Worm (Caenorhabditis elegans) whole organism, L4 larva: ENCODE measurements around the gene npp-15.
A peak's percentile ranks its signal among the peaks of the same experiment; 100 is the strongest.

Experiments used
- F26F4.8 ChIP-seq: fragments of 200-800 bp; sonication (Bioruptor generic); conservative IDR thresholded peaks from 2 replicates; pipeline ENCODE4 v1.3.6; 2022; ENCODE audit warnings: missing genetic modification characterization, missing compliant biosample characterization
- T20F7.1 ChIP-seq: fragments of 200-800 bp; sonication (Bioruptor generic); optimal IDR thresholded peaks from 2 replicates; lab custom pipeline; 2018; ENCODE audit warnings: mild to moderate bottlenecking, missing genetic modification characterization, missing compliant biosample characterization
- T26A8.4 ChIP-seq: fragments of 200-800 bp; sonication (Bioruptor generic); IDR thresholded peaks from 2 replicates; pipeline ENCODE4 v1.3.6; 2022; ENCODE audit warnings: missing genetic modification characterization, missing compliant biosample characterization
- aha-1 ChIP-seq: fragments of 150-350 bp; peaks from one replicate; lab custom pipeline; 2014; ENCODE audit warnings: missing biosample characterization, missing genetic modification characterization
- aly-2 ChIP-seq: sonication (generic microtip); optimal IDR thresholded peaks from 2 replicates; lab custom pipeline; 2018; ENCODE audit warnings: missing biosample characterization, missing genetic modification characterization
- ama-1 ChIP-seq: fragments of 150-350 bp; optimal IDR thresholded peaks from 2 replicates; lab custom pipeline; 2014; ENCODE audit warnings: inconsistent platforms, mixed read lengths
- attf-4 ChIP-seq: sonication (generic microtip); optimal IDR thresholded peaks from 3 replicates; lab custom pipeline; 2017; ENCODE audit warnings: missing biosample characterization, missing genetic modification characterization
- ceh-44 ChIP-seq: fragments of 200-800 bp; sonication (Bioruptor generic); IDR thresholded peaks from 2 replicates; pipeline ENCODE4 v1.3.6; 2022; ENCODE audit warnings: missing genetic modification reagents, missing genetic modification characterization, missing compliant biosample characterization
- cey-2 ChIP-seq: sonication (generic microtip); optimal IDR thresholded peaks from 3 replicates; lab custom pipeline; 2017; ENCODE audit warnings: missing genetic modification characterization, mild to moderate bottlenecking, missing compliant biosample characterization, antibody characterized with exemption, borderline replicate concordance; ENCODE audit not compliant: insufficient read depth
- ctbp-1 ChIP-seq: fragments of 200-800 bp; sonication (Bioruptor generic); IDR thresholded peaks from 2 replicates; pipeline ENCODE4 v1.3.6; 2022; ENCODE audit warnings: missing genetic modification reagents, missing genetic modification characterization, missing compliant biosample characterization
- daf-16 ChIP-seq, 3 experiments: sonication (generic microtip); optimal IDR thresholded peaks; 2 replicates each; lab custom pipeline; 2016 to 2017; ENCODE audit warnings: missing genetic modification characterization in 3 of 3, missing genetic modification reagents in 3 of 3, mild to moderate bottlenecking in 2 of 3, missing compliant biosample characterization in 2 of 3, missing biosample characterization in 1 of 3, moderate library complexity in 1 of 3
- dmd-9 ChIP-seq: fragments of 200-800 bp; sonication (Bioruptor generic); IDR thresholded peaks from 2 replicates; pipeline ENCODE4 v1.3.6; 2022; ENCODE audit warnings: missing genetic modification reagents, missing genetic modification characterization, missing compliant biosample characterization
- dve-1 ChIP-seq: sonication (generic microtip); optimal IDR thresholded peaks from 2 replicates; lab custom pipeline; 2017; ENCODE audit warnings: antibody characterized with exemption, mild to moderate bottlenecking, missing genetic modification characterization, missing compliant biosample characterization; ENCODE audit not compliant: insufficient read depth
- egl-27 ChIP-seq: sonication (generic microtip); optimal IDR thresholded peaks from 3 replicates; lab custom pipeline; 2017; ENCODE audit warnings: missing biosample characterization, missing genetic modification reagents, missing genetic modification characterization
- fos-1 ChIP-seq: fragments of 150-350 bp; optimal IDR thresholded peaks from 2 replicates; lab custom pipeline; 2014; ENCODE audit warnings: missing biosample characterization, missing genetic modification characterization
- hlh-11 ChIP-seq: fragments of 200-800 bp; sonication (Bioruptor generic); optimal IDR thresholded peaks from 2 replicates; lab custom pipeline; 2018; ENCODE audit warnings: mild to moderate bottlenecking, missing genetic modification characterization, missing compliant biosample characterization
- hlh-30 ChIP-seq: sonication (generic microtip); optimal IDR thresholded peaks from 2 replicates; lab custom pipeline; 2017; ENCODE audit warnings: antibody characterized with exemption, mild to moderate bottlenecking, missing genetic modification characterization, missing compliant biosample characterization; ENCODE audit not compliant: insufficient read depth
- jun-1 ChIP-seq: fragments of 150-350 bp; optimal IDR thresholded peaks from 2 replicates; lab custom pipeline; 2014; ENCODE audit warnings: missing biosample characterization, missing genetic modification reagents, missing genetic modification characterization
- lin-13 ChIP-seq: fragments of 150-350 bp; optimal IDR thresholded peaks from 2 replicates; lab custom pipeline; 2014; ENCODE audit warnings: missing biosample characterization, missing genetic modification reagents, missing genetic modification characterization
- lin-15B ChIP-seq: fragments of 150-350 bp; sonication (generic microtip); optimal IDR thresholded peaks from 3 replicates; lab custom pipeline; 2014; ENCODE audit warnings: missing biosample characterization, missing genetic modification characterization
- lin-38 ChIP-seq: fragments of 200-800 bp; sonication (Bioruptor generic); IDR thresholded peaks from 2 replicates; pipeline ENCODE4 v1.3.6; 2022; ENCODE audit warnings: missing genetic modification reagents, missing genetic modification characterization, missing compliant biosample characterization
- lsy-2 ChIP-seq, 2 experiments: fragments of 150-350 bp in 1 of 2; sonication (generic microtip) in 1 of 2; optimal IDR thresholded peaks; 2 replicates each; lab custom pipeline; 2014 to 2017; ENCODE audit warnings: missing biosample characterization in 2 of 2, missing genetic modification characterization in 2 of 2
- madf-5 ChIP-seq, 2 experiments: fragments of 200-800 bp; sonication (Bioruptor generic); IDR thresholded peaks; 2 replicates each; pipeline ENCODE4 v1.3.6; 2022; ENCODE audit warnings: missing compliant biosample characterization in 2 of 2, missing genetic modification characterization in 2 of 2
- mdl-1 ChIP-seq, 2 experiments: fragments of 150-350 bp in 1 of 2; sonication (generic microtip) in 1 of 2; optimal IDR thresholded peaks; 2 replicates each; lab custom pipeline; 2014 to 2017; ENCODE audit warnings: missing biosample characterization in 2 of 2, missing genetic modification characterization in 2 of 2
- mep-1 ChIP-seq: fragments of 150-350 bp; sonication (generic microtip); optimal IDR thresholded peaks from 3 replicates; lab custom pipeline; 2014; ENCODE audit warnings: missing biosample characterization, missing genetic modification characterization
- mxl-2 ChIP-seq: fragments of 200-800 bp; sonication (Bioruptor generic); conservative IDR thresholded peaks from 2 replicates; pipeline ENCODE4 v1.3.6; 2022; ENCODE audit warnings: missing genetic modification reagents, missing genetic modification characterization, missing compliant biosample characterization
- mxl-3 ChIP-seq: fragments of 200-800 bp; sonication (Bioruptor generic); optimal IDR thresholded peaks from 2 replicates; lab custom pipeline; 2018; ENCODE audit warnings: mild to moderate bottlenecking, missing genetic modification characterization, missing compliant biosample characterization
- nhr-11 ChIP-seq: fragments of 150-350 bp; optimal IDR thresholded peaks from 2 replicates; lab custom pipeline; 2014; ENCODE audit warnings: missing biosample characterization, missing genetic modification characterization
- nhr-28 ChIP-seq: fragments of 150-350 bp; optimal IDR thresholded peaks from 2 replicates; lab custom pipeline; 2014; ENCODE audit warnings: missing biosample characterization, missing genetic modification characterization
- nhr-48 ChIP-seq: sonication (generic microtip); optimal IDR thresholded peaks from 2 replicates; lab custom pipeline; 2016; ENCODE audit warnings: mild to moderate bottlenecking, missing genetic modification characterization, missing compliant biosample characterization
- php-3 ChIP-seq: fragments of 200-800 bp; sonication (Bioruptor generic); IDR thresholded peaks from 2 replicates; pipeline ENCODE4 v1.3.6; 2022; ENCODE audit warnings: missing genetic modification reagents, missing genetic modification characterization, missing compliant biosample characterization
- snpc-4 ChIP-seq: fragments of 150-350 bp; optimal IDR thresholded peaks from 2 replicates; lab custom pipeline; 2014; ENCODE audit warnings: missing biosample characterization, missing genetic modification characterization
- spr-1 ChIP-seq: sonication (generic microtip); optimal IDR thresholded peaks from 2 replicates; lab custom pipeline; 2016; ENCODE audit warnings: mild to moderate bottlenecking, missing genetic modification characterization, missing compliant biosample characterization
- tag-97 ChIP-seq: fragments of 200-800 bp; sonication (Bioruptor generic); IDR thresholded peaks from 2 replicates; pipeline ENCODE4 v1.3.6; 2022; ENCODE audit warnings: missing genetic modification characterization, missing compliant biosample characterization
- tra-1 ChIP-seq: fragments of 200-800 bp; sonication (Bioruptor generic); IDR thresholded peaks from 2 replicates; pipeline ENCODE4 v1.3.6; 2022; ENCODE audit warnings: missing genetic modification reagents, missing genetic modification characterization, missing compliant biosample characterization
- unc-62 ChIP-seq, 3 experiments: fragments of 150-350 bp in 1 of 3; sonication (generic microtip); optimal IDR thresholded peaks in 2 of 3; peaks in 1 of 3; 1 replicate in 1 of 3; 2 replicates in 2 of 3; lab custom pipeline; 2014 to 2017; ENCODE audit warnings: missing biosample characterization in 3 of 3, missing genetic modification characterization in 3 of 3, missing genetic modification reagents in 3 of 3, missing genotype in 1 of 3
- vab-7 ChIP-seq: fragments of 200-800 bp; sonication (Bioruptor generic); IDR thresholded peaks from 2 replicates; pipeline ENCODE4 v1.3.6; 2022; ENCODE audit warnings: missing genetic modification reagents, missing genetic modification characterization, missing compliant biosample characterization
- zag-1 ChIP-seq: fragments of 150-350 bp; optimal IDR thresholded peaks from 2 replicates; lab custom pipeline; 2014; ENCODE audit warnings: missing biosample characterization, missing genetic modification characterization
- zfp-3 ChIP-seq: fragments of 200-800 bp; sonication (Bioruptor generic); conservative IDR thresholded peaks from 2 replicates; pipeline ENCODE4 v1.3.6; 2022; ENCODE audit warnings: missing genetic modification reagents, missing genetic modification characterization, missing compliant biosample characterization

Gene npp-15

ce11 chrIII:7903427-7903826, 25.4 kb upstream of the npp-15 start:
- no peak for TF ChIP-seq fos-1 (tag; lab: Kevin White, UChicago)
- no peak for TF ChIP-seq ama-1 (lab: Kevin White, UChicago)
- TF ChIP-seq snpc-4 = no peak
- TF ChIP-seq unc-62 (GFP tag; optimal IDR thresholded peaks at IDR 0.05 in 1 of 2; lab: Kevin White, UChicago) = peak in 1 of 2 experiments; percentile 91
- TF ChIP-seq unc-62 (tag; optimal IDR thresholded peaks at IDR 0.05; lab: Kevin White, UChicago) = no peak
- no peak for TF ChIP-seq F26F4.8
- TF ChIP-seq mxl-2 = no peak
- peak; percentile 43 for TF ChIP-seq aha-1 (tag; lab: Kevin White, UChicago)
- no peak for TF ChIP-seq lin-15B (tag; lab: Kevin White, UChicago)
- no peak for TF ChIP-seq ctbp-1 (GFP tag; lab: Robert Waterston, UW)

DNA sequence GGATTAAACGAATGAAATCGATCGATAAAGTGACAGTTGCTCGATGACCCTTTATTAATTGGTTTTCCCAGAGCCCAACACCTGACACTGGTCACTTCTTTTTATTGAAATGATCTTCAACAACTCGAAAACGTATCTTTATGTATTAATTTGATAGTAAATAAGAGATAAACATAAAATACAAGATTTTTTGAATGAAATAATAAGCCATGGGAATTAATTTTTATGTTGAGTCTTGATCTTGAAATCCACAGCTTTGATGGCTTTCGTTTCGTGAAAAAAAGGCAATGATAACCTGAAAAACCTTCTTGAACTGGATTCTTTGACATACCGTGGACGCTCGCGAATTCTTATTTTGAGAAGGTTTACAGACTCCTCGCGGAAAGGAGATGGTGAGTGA, 21.3 kb upstream of the npp-15 start, which contains the start of gene pcp-5:
pcp-5 (minus strand) TSS at position 101 of the 400 bp plus-strand sequence.
- TF ChIP-seq madf-5 (GFP tag; IDR thresholded peaks at IDR 0.05; lab: Robert Waterston, UW) (no peak), daf-16 (GFP tag; optimal IDR thresholded peaks at IDR 0.05; lab: Kevin White, UChicago) (peak in 1 of 2 experiments; percentile 19), daf-16 (tag; optimal IDR thresholded peaks at IDR 0.05; lab: Kevin White, UChicago) (no peak), ceh-44 (no peak)

- no peak for TF ChIP-seq zfp-3 (GFP tag; lab: Robert Waterston, UW)
- no peak for TF ChIP-seq lin-38 (GFP tag; lab: Robert Waterston, UW)
- TF ChIP-seq jun-1 (tag; lab: Kevin White, UChicago) = no peak
- no peak for TF ChIP-seq daf-16 (GFP tag; optimal IDR thresholded peaks at IDR 0.05; lab: Kevin White, UChicago)
- TF ChIP-seq daf-16 (tag; optimal IDR thresholded peaks at IDR 0.05; lab: Kevin White, UChicago) = no peak
Observed at ce11 chrIII:7909263-7909662, 19.6 kb upstream of the npp-15 start, which contains the start of gene ZK688.1. Gene ZK688.1 (plus strand): TSS chrIII:7909563.

DNA sequence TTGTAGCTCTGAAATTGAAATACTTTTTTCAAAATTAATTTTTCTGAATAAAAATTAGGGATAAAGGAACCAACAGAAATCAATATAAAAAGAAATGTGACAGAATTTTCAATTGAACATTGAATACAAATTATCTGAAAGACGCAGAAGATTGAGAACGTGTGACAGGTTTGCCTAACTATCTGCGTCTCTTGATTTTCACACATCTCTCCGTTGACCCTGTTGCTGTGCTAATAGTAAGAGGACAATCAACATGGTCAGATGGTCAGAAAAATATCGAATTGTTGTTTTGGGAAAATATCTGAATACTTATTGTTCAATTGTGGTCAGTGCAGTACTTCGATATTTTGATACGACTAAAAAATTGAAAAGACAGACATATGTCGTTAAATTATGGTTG, 17.2 kb upstream of the npp-15 start, which contains the start of gene ZK688.7:
ZK688.7 (minus strand) TSS at position 14 of the 400 bp plus-strand sequence.
- TF ChIP-seq nhr-28 (peak; percentile 60), attf-4 (tag; lab: Kevin White, UChicago) (no peak), dve-1 (tag; lab: Kevin White, UChicago) (peak; percentile 60), mdl-1 (tag; optimal IDR thresholded peaks at IDR 0.05; lab: Kevin White, UChicago) (peak in 1 of 2 experiments; percentile 47), hlh-30 (peak; percentile 86), tag-97 (GFP tag; lab: Robert Waterston, UW) (no peak), unc-62 (GFP tag; optimal IDR thresholded peaks at IDR 0.05 in 1 of 2; lab: Kevin White, UChicago) (peak in 1 of 2 experiments; percentile 87), unc-62 (tag; optimal IDR thresholded peaks at IDR 0.05; lab: Kevin White, UChicago) (no peak), mxl-3 (GFP tag; lab: Kevin White, UChicago) (peak; percentile 31), hlh-11 (peak; percentile 56), daf-16 (GFP tag; optimal IDR thresholded peaks at IDR 0.05; lab: Kevin White, UChicago) (no peak), daf-16 (tag; optimal IDR thresholded peaks at IDR 0.05; lab: Kevin White, UChicago) (peak; percentile 84), T20F7.1 (GFP tag; lab: Kevin White, UChicago) (peak; percentile 2), T26A8.4 (no peak), lsy-2 (tag; optimal IDR thresholded peaks at IDR 0.05; lab: Kevin White, UChicago) (peak in 1 of 2 experiments; percentile 29)

DNA sequence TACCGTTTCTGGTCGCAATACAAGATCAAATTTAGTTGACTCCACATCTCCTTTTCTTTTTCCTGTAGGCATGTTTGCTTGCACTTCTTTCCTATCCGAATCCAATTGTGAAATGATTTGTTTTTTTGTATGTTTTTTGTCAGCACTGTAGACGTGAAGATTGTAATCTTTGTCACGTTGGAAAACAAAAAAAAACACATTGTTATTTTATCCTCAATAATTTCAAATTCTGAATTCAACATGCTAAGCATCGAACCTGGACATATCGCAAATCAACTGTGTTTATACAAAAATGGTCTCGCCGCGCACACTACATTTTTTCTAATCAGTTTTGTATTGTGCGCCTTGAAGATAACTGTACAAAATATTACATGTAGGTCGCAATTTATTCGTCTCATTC, 15.4 kb upstream of the npp-15 start, which contains the start of gene ZK688.12:
ZK688.12 (minus strand) TSS at position 101 of the 400 bp plus-strand sequence.
- no peak for TF ChIP-seq lin-13 (GFP tag; lab: Kevin White, UChicago)
- TF ChIP-seq tra-1 (GFP tag; lab: Robert Waterston, UW) = no peak
- no peak for TF ChIP-seq vab-7 (GFP tag; lab: Robert Waterston, UW)
- no peak for TF ChIP-seq php-3 (GFP tag; lab: Robert Waterston, UW)
- no peak for TF ChIP-seq cey-2 (tag; lab: Kevin White, UChicago)
- TF ChIP-seq dve-1 (tag; lab: Kevin White, UChicago) = no peak
- no peak for TF ChIP-seq ceh-44
- no peak for TF ChIP-seq tag-97 (GFP tag; lab: Robert Waterston, UW)
- TF ChIP-seq fos-1 (tag; lab: Kevin White, UChicago) = no peak
- TF ChIP-seq nhr-11 = no peak
- no peak for TF ChIP-seq egl-27
- TF ChIP-seq nhr-48 (tag; lab: Kevin White, UChicago) = no peak
- no peak for TF ChIP-seq T20F7.1 (GFP tag; lab: Kevin White, UChicago)
- no peak for TF ChIP-seq spr-1 (tag; lab: Kevin White, UChicago)
- TF ChIP-seq zag-1 = no peak
- TF ChIP-seq mep-1 (tag; lab: Kevin White, UChicago) = no peak
- no peak for TF ChIP-seq dmd-9 (GFP tag; lab: Robert Waterston, UW)
- no peak for TF ChIP-seq aly-2
